Fruit fly (Drosophila melanogaster): ENCODE data around the gene IntS11.

Gene IntS11

dm6 chr3R:29745056-29745455, at the start of gene IntS11, which contains the start of gene Wdr24 (continued):
- TF ChIP-seq Fer1 (GFP tag; optimal IDR thresholded peaks at IDR 0.05) = peak; percentile 73
- no peak for TF ChIP-seq Dfd (GFP tag; optimal IDR thresholded peaks at IDR 0.05)
- peak; percentile 87 for TF ChIP-seq Poxn (GFP tag; IDR thresholded peaks at IDR 0.05)
- TF ChIP-seq z (GFP tag; IDR thresholded peaks at IDR 0.05) = no peak
- TF ChIP-seq CG2199 (GFP tag; IDR thresholded peaks at IDR 0.05) = peak; percentile 70; the same call in 2 of the 3 replicates
- TF ChIP-seq CG10543 (GFP tag; optimal IDR thresholded peaks at IDR 0.05) = no peak
- peak; percentile 9 for TF ChIP-seq kah (GFP tag; optimal IDR thresholded peaks at IDR 0.05)
- no peak for TF ChIP-seq jing (GFP tag; optimal IDR thresholded peaks at IDR 0.05)
- no peak for TF ChIP-seq sd (tag; optimal IDR thresholded peaks at IDR 0.05)
- 0 out of 2 replicates have a peak, but pooled peaks have one; percentile 34 for TF ChIP-seq bowl (GFP tag; IDR thresholded peaks at IDR 0.05)
- TF ChIP-seq h (optimal IDR thresholded peaks at IDR 0.05) = no peak
- no peak for TF ChIP-seq pita (GFP tag; optimal IDR thresholded peaks at IDR 0.05)
- TF ChIP-seq dmrt11E (tag; optimal IDR thresholded peaks at IDR 0.05) = peak; percentile 43
- peak; percentile 65 to 82 for TF ChIP-seq dpn (GFP tag; optimal IDR thresholded peaks at IDR 0.05)
- TF ChIP-seq CG32767 (GFP tag; IDR thresholded peaks at IDR 0.05) = peak; percentile 75
- TF ChIP-seq Dad (GFP tag; optimal IDR thresholded peaks at IDR 0.05) = peak; percentile 49
- TF ChIP-seq CG7372 (GFP tag; IDR thresholded peaks at IDR 0.05) = peak; percentile 93
- no peak for TF ChIP-seq fd102C (GFP tag; optimal IDR thresholded peaks at IDR 0.05)
- no peak for TF ChIP-seq odd (GFP tag; optimal IDR thresholded peaks at IDR 0.05)
- TF ChIP-seq MBD-R2 (GFP tag; IDR thresholded peaks at IDR 0.05) = peak; percentile 98
- TF ChIP-seq NFAT (GFP tag; IDR thresholded peaks at IDR 0.05) = peak; percentile 95
- no peak for TF ChIP-seq CG3163 (GFP tag; optimal IDR thresholded peaks at IDR 0.05)
- TF ChIP-seq CG7745 (tag; optimal IDR thresholded peaks at IDR 0.05) = no peak
- TF ChIP-seq CG12769 (tag; optimal IDR thresholded peaks at IDR 0.05) = no peak
- TF ChIP-seq CG8290 (GFP tag; optimal IDR thresholded peaks at IDR 0.05) = no peak
- peak in 1 of 2 experiments; percentile 96 for TF ChIP-seq CG8290 (tag; optimal IDR thresholded peaks at IDR 0.05)
- peak; percentile 86 for TF ChIP-seq HLH54F (GFP tag; optimal IDR thresholded peaks at IDR 0.05)
- peak; percentile 52 for TF ChIP-seq MESR4 (GFP tag; optimal IDR thresholded peaks at IDR 0.05)
- peak; percentile 59 for TF ChIP-seq zen (tag; optimal IDR thresholded peaks at IDR 0.05)
- TF ChIP-seq Ada2b (GFP tag; IDR thresholded peaks at IDR 0.05) = peak; percentile 84
- peak; percentile 84 for TF ChIP-seq CG11560 (tag; IDR thresholded peaks at IDR 0.05)
- peak; percentile 47 for TF ChIP-seq slp2 (GFP tag; optimal IDR thresholded peaks at IDR 0.05)
- peak; percentile 92 for TF ChIP-seq Fer3 (tag; optimal IDR thresholded peaks at IDR 0.05)
- TF ChIP-seq CG9609 (GFP tag; optimal IDR thresholded peaks at IDR 0.05) = peak; percentile 69
- peak; percentile 47 for TF ChIP-seq CG4328 (GFP tag; optimal IDR thresholded peaks at IDR 0.05)
- peak; percentile 98 for TF ChIP-seq row (GFP tag; IDR thresholded peaks at IDR 0.05)
- no peak for TF ChIP-seq CG2875 (GFP tag; optimal IDR thresholded peaks at IDR 0.05)
- TF ChIP-seq HLHmδ (GFP tag; optimal IDR thresholded peaks at IDR 0.05) = no peak
- TF ChIP-seq zfh2 (GFP tag; optimal IDR thresholded peaks at IDR 0.05) = peak; percentile 94
- TF ChIP-seq emc (GFP tag; optimal IDR thresholded peaks at IDR 0.05) = peak; percentile 56
- 0 out of 2 replicates have a peak, but pooled peaks have one; percentile 39 for TF ChIP-seq dati (GFP tag; IDR thresholded peaks at IDR 0.05)
- peak; percentile 68 for TF ChIP-seq Ravus (GFP tag; IDR thresholded peaks at IDR 0.05)
- peak; percentile 65 for TF ChIP-seq CG9437 (GFP tag; optimal IDR thresholded peaks at IDR 0.05)
- peak; percentile 88 for TF ChIP-seq CG6272 (GFP tag; IDR thresholded peaks at IDR 0.05)
- no peak for TF ChIP-seq CG6813 (GFP tag; optimal IDR thresholded peaks at IDR 0.05)
- no peak for TF ChIP-seq ash1 (GFP tag; optimal IDR thresholded peaks at IDR 0.05)
- TF ChIP-seq p53 (GFP tag; optimal IDR thresholded peaks at IDR 0.05) = no peak
- peak; percentile 85; the same call in 2 of the 3 replicates for TF ChIP-seq CG3726 (GFP tag; IDR thresholded peaks at IDR 0.05)
- peak; percentile 82 for TF ChIP-seq CG10147 (GFP tag; optimal IDR thresholded peaks at IDR 0.05)
- peak; percentile 64; the same call in 1 of the 2 replicates for TF ChIP-seq CG13287 (GFP tag; IDR thresholded peaks at IDR 0.05; ENCODE audit: partially characterized antibody)
- TF ChIP-seq CG12659 (GFP tag; optimal IDR thresholded peaks at IDR 0.05) = peak; percentile 91
- TF ChIP-seq PHDP (tag; optimal IDR thresholded peaks at IDR 0.05) = peak; percentile 83

Data from whole organism, embryonic.